Worm (Caenorhabditis elegans) whole organism, L3 larva: Measurements from ENCODE around the gene zyg-11.

Source experiments
- R02D3.7 ChIP-seq: fragments of 150-350 bp; optimal IDR thresholded peaks from 2 replicates; lab custom pipeline; 2014; ENCODE audit warnings: missing biosample characterization, missing genetic modification characterization
- nhr-237 ChIP-seq: fragments of 150-350 bp; optimal IDR thresholded peaks from 2 replicates; lab custom pipeline; 2014; ENCODE audit warnings: missing biosample characterization, missing genetic modification characterization
- nhr-76 ChIP-seq: fragments of 150-350 bp; sonication (generic microtip); optimal IDR thresholded peaks from 5 replicates; lab custom pipeline; 2014; ENCODE audit warnings: missing biosample characterization, missing genetic modification characterization
- tbx-2 ChIP-seq: sonication (generic microtip); optimal IDR thresholded peaks from 2 replicates; lab custom pipeline; 2016; ENCODE audit warnings: mild to moderate bottlenecking, missing genetic modification characterization, missing compliant biosample characterization
- unc-39 ChIP-seq: sonication (generic microtip); optimal IDR thresholded peaks from 4 replicates; lab custom pipeline; 2017; ENCODE audit warnings: missing biosample characterization, missing genetic modification characterization

ce11 chrII:8051330-8051729 lies 33.9 kb downstream of the zyg-11 start:
- TF ChIP-seq unc-39 (no peak), R02D3.7 (tag; lab: Kevin White, UChicago) (no peak), tbx-2 (tag; lab: Kevin White, UChicago) (no peak), nhr-76 (tag; lab: Kevin White, UChicago) (no peak), nhr-237 (tag; lab: Kevin White, UChicago) (no peak)
